Worm (Caenorhabditis elegans) whole organism, mixed stage, embryonic: ENCODE measurements around the gene Y57G11C.36.

Experiments
- ces-1 ChIP-seq: fragments of 150-350 bp; optimal IDR thresholded peaks from 2 replicates; lab custom pipeline; 2014; ENCODE audit warnings: missing biosample characterization, missing genetic modification reagents, missing genetic modification characterization
- elt-3 ChIP-seq: fragments of 150-350 bp; optimal IDR thresholded peaks from 2 replicates; lab custom pipeline; 2014; ENCODE audit warnings: missing biosample characterization, missing genetic modification characterization
- lin-32 ChIP-seq: fragments of 200-800 bp; sonication (Bioruptor generic); optimal IDR thresholded peaks from 2 replicates; lab custom pipeline; 2018; ENCODE audit warnings: mild to moderate bottlenecking, missing genetic modification characterization, missing compliant biosample characterization
- lsy-2 ChIP-seq: fragments of 150-350 bp; optimal IDR thresholded peaks from 2 replicates; lab custom pipeline; 2014; ENCODE audit warnings: missing biosample characterization, missing genetic modification characterization
- mab-5 ChIP-seq: fragments of 150-350 bp; optimal IDR thresholded peaks from 2 replicates; lab custom pipeline; 2014; ENCODE audit warnings: missing biosample characterization, missing genetic modification characterization
- mep-1 ChIP-seq: fragments of 150-350 bp; optimal IDR thresholded peaks from 2 replicates; lab custom pipeline; 2017; ENCODE audit warnings: missing biosample characterization, missing genetic modification reagents, missing genetic modification characterization, inconsistent platforms
- nhr-2 ChIP-seq: fragments of 150-350 bp; optimal IDR thresholded peaks from 2 replicates; lab custom pipeline; 2014; ENCODE audit warnings: missing biosample characterization, missing genetic modification characterization
- snpc-4 ChIP-seq: fragments of 150-350 bp; optimal IDR thresholded peaks from 2 replicates; lab custom pipeline; 2014; ENCODE audit warnings: missing biosample characterization, missing genetic modification characterization
- unc-39 ChIP-seq: fragments of 150-350 bp; optimal IDR thresholded peaks from 2 replicates; lab custom pipeline; 2014; ENCODE audit warnings: missing biosample characterization, missing genetic modification characterization
- unc-62 ChIP-seq: fragments of 150-350 bp; optimal IDR thresholded peaks from 2 replicates; lab custom pipeline; 2014; ENCODE audit warnings: missing biosample characterization, missing genetic modification reagents, missing genetic modification characterization
- ztf-11 ChIP-seq: fragments of 150-350 bp; optimal IDR thresholded peaks from 2 replicates; lab custom pipeline; 2014; ENCODE audit warnings: missing biosample characterization, missing genetic modification characterization

- no peak for TF ChIP-seq unc-62 (GFP tag; lab: Kevin White, UChicago)
- TF ChIP-seq elt-3 (tag; lab: Kevin White, UChicago) = no peak
- TF ChIP-seq ces-1 (GFP tag; lab: Kevin White, UChicago) = no peak
- no peak for TF ChIP-seq mab-5 (tag; lab: Kevin White, UChicago)
- no peak for TF ChIP-seq mep-1 (tag; lab: Kevin White, UChicago)
- no peak for TF ChIP-seq ztf-11
- no peak for TF ChIP-seq snpc-4 (tag; lab: Kevin White, UChicago)
- no peak for TF ChIP-seq unc-39
- no peak for TF ChIP-seq lsy-2 (tag; lab: Kevin White, UChicago)
- no peak for TF ChIP-seq nhr-2 (tag; lab: Kevin White, UChicago)
- no peak for TF ChIP-seq lin-32 (GFP tag; lab: Kevin White, UChicago)
These were observed 25.6 kb upstream of the Y57G11C.36 start, which contains the start of gene Y57G11C.14 for ce11 chrIV:14799186-14799585.
